Worm (Caenorhabditis elegans): Measurements from ENCODE around the gene drr-2.

drr-2 gene

DNA sequence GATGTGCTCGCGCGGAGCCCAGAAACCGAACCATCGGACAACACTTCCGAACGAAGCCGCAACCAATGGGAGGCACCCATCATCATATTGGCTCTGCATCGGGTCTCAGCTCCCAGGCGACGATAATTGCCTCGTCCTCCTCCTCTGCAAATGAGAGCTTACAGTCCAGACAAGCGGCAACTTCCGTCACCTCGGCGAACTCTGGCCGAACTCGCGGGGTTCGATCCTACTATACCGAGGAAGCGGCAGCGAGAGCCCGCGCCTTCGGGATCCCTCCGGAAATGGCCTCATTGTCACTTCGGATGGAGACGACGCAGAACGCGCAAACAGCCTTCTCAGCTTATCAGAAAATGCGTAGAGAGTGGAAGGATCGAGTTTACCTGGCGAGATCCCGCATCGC, 11.6 kb upstream of the drr-2 start:
- no peak for TF ChIP-seq snpc-4 (tag; optimal IDR thresholded peaks at IDR 0.05)
- no peak for TF ChIP-seq dmd-4 (tag; optimal IDR thresholded peaks at IDR 0.05)
- no peak for TF ChIP-seq unc-39 (tag; optimal IDR thresholded peaks at IDR 0.05)
- TF ChIP-seq peb-1 (tag; optimal IDR thresholded peaks at IDR 0.05) = no peak
- TF ChIP-seq skn-1 (tag; optimal IDR thresholded peaks at IDR 0.05) = no peak
- TF ChIP-seq nhr-12 (tag; optimal IDR thresholded peaks at IDR 0.05) = no peak
- TF ChIP-seq sma-3 (GFP tag; optimal IDR thresholded peaks at IDR 0.05) = no peak
- no peak for TF ChIP-seq nhr-25 (tag; optimal IDR thresholded peaks at IDR 0.05)
- TF ChIP-seq lsy-2 (tag; optimal IDR thresholded peaks at IDR 0.05) = no peak
- TF ChIP-seq nhr-23 (tag; optimal IDR thresholded peaks at IDR 0.05) = no peak
- no peak for TF ChIP-seq R02D3.7 (tag; optimal IDR thresholded peaks at IDR 0.05)
- TF ChIP-seq sma-9 (GFP tag; optimal IDR thresholded peaks at IDR 0.05) = no peak
- no peak for TF ChIP-seq sma-9 (tag; optimal IDR thresholded peaks at IDR 0.05)
- TF ChIP-seq mdl-1 (tag; optimal IDR thresholded peaks at IDR 0.05) = no peak
- no peak for TF ChIP-seq ZK546.5 (tag; optimal IDR thresholded peaks at IDR 0.05)
- TF ChIP-seq nhr-77 (tag; optimal IDR thresholded peaks at IDR 0.05) = no peak
- no peak for TF ChIP-seq nhr-11 (tag; optimal IDR thresholded peaks at IDR 0.05)
- no peak for TF ChIP-seq sem-4 (tag; optimal IDR thresholded peaks at IDR 0.05)
- TF ChIP-seq nhr-6 (tag; optimal IDR thresholded peaks at IDR 0.05) = no peak
- no peak for TF ChIP-seq ztf-11 (tag; optimal IDR thresholded peaks at IDR 0.05)

ce11 chrIII:13652708-13653107, 9.3 kb upstream of the drr-2 start:
- TF ChIP-seq sma-3 (GFP tag; optimal IDR thresholded peaks at IDR 0.05) (no peak), zag-1 (tag; optimal IDR thresholded peaks at IDR 0.05) (no peak), gmeb-1 (tag; optimal IDR thresholded peaks at IDR 0.05) (no peak), Y55F3AM.14 (GFP tag; optimal IDR thresholded peaks at IDR 0.05) (no peak), mdl-1 (tag; optimal IDR thresholded peaks at IDR 0.05) (no peak), elt-1 (tag; optimal IDR thresholded peaks at IDR 0.05) (no peak)

DNA sequence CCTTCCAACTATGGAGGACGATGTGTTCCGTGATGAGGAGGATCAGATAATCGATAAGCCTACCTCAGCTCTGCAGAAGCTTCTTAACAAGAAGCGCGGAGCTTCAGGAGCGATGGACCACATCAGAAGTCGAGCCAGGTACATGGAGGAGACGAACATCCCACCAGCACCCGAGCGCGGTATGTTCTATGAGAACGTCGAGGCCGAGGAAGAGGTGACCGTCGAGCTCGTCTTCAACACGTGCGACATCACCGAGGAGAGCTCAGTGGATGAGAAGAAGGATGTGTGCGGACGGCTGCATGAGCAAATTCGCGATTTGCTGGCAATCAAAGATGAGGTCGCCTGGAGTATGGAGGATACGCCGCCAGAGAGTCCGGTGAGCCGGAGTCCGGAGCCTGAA, 8.6 kb upstream of the drr-2 start:
- TF ChIP-seq ztf-1 (GFP tag; conservative IDR thresholded peaks at IDR 0.05) (no peak), skn-1 (tag; optimal IDR thresholded peaks at IDR 0.05) (no peak)

ce11 chrIII:13651414-13651813, 8.0 kb upstream of the drr-2 start:
- no peak for TF ChIP-seq Y55F3AM.14 (GFP tag; optimal IDR thresholded peaks at IDR 0.05)
- no peak for TF ChIP-seq sem-4 (tag; optimal IDR thresholded peaks at IDR 0.05)
- TF ChIP-seq ztf-4 (tag; optimal IDR thresholded peaks at IDR 0.05) = no peak
- TF ChIP-seq elt-3 (tag; optimal IDR thresholded peaks at IDR 0.05) = no peak
- no peak for TF ChIP-seq nhr-77 (tag; optimal IDR thresholded peaks at IDR 0.05)
- TF ChIP-seq dmd-4 (tag; optimal IDR thresholded peaks at IDR 0.05) = no peak
- TF ChIP-seq nhr-10 (tag; optimal IDR thresholded peaks at IDR 0.05) = no peak
- no peak for TF ChIP-seq sma-3 (GFP tag; optimal IDR thresholded peaks at IDR 0.05)
- TF ChIP-seq unc-55 (GFP tag; optimal IDR thresholded peaks at IDR 0.05) = no peak
- no peak for TF ChIP-seq blmp-1 (tag; optimal IDR thresholded peaks at IDR 0.05; ENCODE audit: insufficient read depth)
- no peak for TF ChIP-seq elt-1 (tag; optimal IDR thresholded peaks at IDR 0.05)
- TF ChIP-seq fos-1 (tag; optimal IDR thresholded peaks at IDR 0.05) = no peak
- no peak for TF ChIP-seq nhr-23 (tag; optimal IDR thresholded peaks at IDR 0.05)
- no peak for TF ChIP-seq sma-9 (GFP tag; optimal IDR thresholded peaks at IDR 0.05)
- no peak for TF ChIP-seq sma-9 (tag; optimal IDR thresholded peaks at IDR 0.05)
- TF ChIP-seq lin-11 (tag; optimal IDR thresholded peaks at IDR 0.05) = no peak
- TF ChIP-seq nhr-21 (tag; optimal IDR thresholded peaks at IDR 0.05) = no peak
- no peak for TF ChIP-seq ztf-1 (GFP tag; conservative IDR thresholded peaks at IDR 0.05)
- no peak for TF ChIP-seq ztf-11 (tag; optimal IDR thresholded peaks at IDR 0.05)
- TF ChIP-seq alr-1 (tag; optimal IDR thresholded peaks at IDR 0.05) = no peak

DNA sequence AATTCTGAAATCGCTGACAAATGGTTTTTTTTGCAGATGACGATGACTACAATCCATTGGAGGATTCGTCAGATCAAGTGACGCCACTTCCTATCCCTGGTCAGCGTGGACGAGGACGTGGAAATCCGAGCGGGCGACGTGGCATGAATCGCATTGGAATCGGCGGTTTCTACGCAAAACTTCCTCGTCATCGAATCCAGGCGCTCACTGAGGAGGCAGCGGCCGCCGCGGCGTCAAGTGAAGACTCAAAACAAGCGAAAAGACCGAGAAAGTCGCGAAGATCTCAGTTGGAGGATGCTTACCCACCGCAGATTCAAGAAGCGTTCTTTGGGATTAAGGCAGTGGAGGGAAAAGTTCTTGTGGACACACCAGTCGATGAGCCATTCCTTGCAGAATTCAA, 5.2 kb upstream of the drr-2 start:
- TF ChIP-seq egl-27 (tag; optimal IDR thresholded peaks at IDR 0.05) = no peak
- TF ChIP-seq zag-1 (tag; optimal IDR thresholded peaks at IDR 0.05) = no peak
- no peak for TF ChIP-seq nhr-77 (tag; optimal IDR thresholded peaks at IDR 0.05)
- TF ChIP-seq ZK546.5 (tag; optimal IDR thresholded peaks at IDR 0.05) = no peak
- no peak for TF ChIP-seq nhr-11 (tag; optimal IDR thresholded peaks at IDR 0.05)
- no peak for TF ChIP-seq nhr-21 (tag; optimal IDR thresholded peaks at IDR 0.05)
- no peak for TF ChIP-seq nhr-129 (tag; optimal IDR thresholded peaks at IDR 0.05)
- TF ChIP-seq dmd-4 (tag; optimal IDR thresholded peaks at IDR 0.05) = no peak
- no peak for TF ChIP-seq elt-3 (tag; optimal IDR thresholded peaks at IDR 0.05)
- no peak for TF ChIP-seq sma-9 (GFP tag; optimal IDR thresholded peaks at IDR 0.05)
- no peak for TF ChIP-seq sma-9 (tag; optimal IDR thresholded peaks at IDR 0.05)

Data from whole organism, L2 larva.